Worm (Caenorhabditis elegans) whole organism, late embryonic: ENCODE data around the gene C03H5.9.

Experiments
- C08G9.2 ChIP-seq: sonication (generic microtip); optimal IDR thresholded peaks from 2 replicates; lab custom pipeline; 2016; ENCODE audit warnings: mild to moderate bottlenecking, missing genetic modification characterization, moderate library complexity, missing compliant biosample characterization
- F13H6.1 ChIP-seq: sonication (generic microtip); optimal IDR thresholded peaks from 2 replicates; lab custom pipeline; 2016; ENCODE audit warnings: missing genetic modification characterization, missing compliant biosample characterization
- hlh-30 ChIP-seq: sonication (generic microtip); optimal IDR thresholded peaks from 2 replicates; lab custom pipeline; 2017; ENCODE audit warnings: antibody characterized with exemption, missing genetic modification characterization, missing compliant biosample characterization; ENCODE audit not compliant: insufficient read depth
- pax-1 ChIP-seq: fragments of 150-350 bp; optimal IDR thresholded peaks from 2 replicates; lab custom pipeline; 2014; ENCODE audit warnings: missing biosample characterization, missing genetic modification characterization
- pha-4 ChIP-seq: fragments of 150-350 bp; optimal IDR thresholded peaks from 2 replicates; lab custom pipeline; 2018; ENCODE audit warnings: missing biosample characterization, missing genetic modification reagents, missing genetic modification characterization
- pqm-1 ChIP-seq: sonication (generic microtip); optimal IDR thresholded peaks from 2 replicates; lab custom pipeline; 2016; ENCODE audit warnings: missing genetic modification characterization, missing compliant biosample characterization
- syd-9 ChIP-seq: sonication (generic microtip); optimal IDR thresholded peaks from 2 replicates; lab custom pipeline; 2016; ENCODE audit warnings: mild to moderate bottlenecking, missing genetic modification characterization, moderate library complexity, missing compliant biosample characterization
- unc-86 ChIP-seq: sonication (generic microtip); optimal IDR thresholded peaks from 2 replicates; lab custom pipeline; 2016; ENCODE audit warnings: missing genetic modification characterization, missing compliant biosample characterization

DNA sequence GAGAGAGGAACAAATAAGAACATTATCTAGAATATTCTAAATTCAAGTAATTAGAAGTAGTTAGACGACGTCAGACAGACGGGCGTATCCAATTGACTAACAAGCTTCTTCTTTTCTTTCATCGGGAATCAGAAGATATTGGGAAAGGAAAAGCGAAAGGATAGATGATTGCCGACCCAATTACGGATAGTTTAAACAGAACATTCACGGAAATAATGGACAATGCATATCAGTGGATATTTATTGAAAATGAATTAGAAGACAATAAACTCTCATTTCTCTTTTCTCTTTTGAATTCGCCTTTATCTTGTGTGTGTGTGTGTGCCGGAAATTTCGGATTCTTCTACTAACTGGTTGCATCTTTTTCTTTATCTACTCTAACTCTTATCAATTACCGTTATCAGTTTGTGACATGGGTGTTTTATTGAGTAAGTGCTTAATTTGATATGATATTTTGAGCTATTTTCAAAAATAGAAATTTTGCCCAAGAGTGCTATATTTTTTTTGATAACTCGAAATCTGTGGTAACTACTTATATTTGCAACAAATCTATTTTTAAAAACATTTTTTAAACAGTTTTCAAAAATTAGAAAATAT, 44.5 kb upstream of the C03H5.9 start:
- TF ChIP-seq pha-4 (tag; lab: Kevin White, UChicago) (no peak), syd-9 (tag; lab: Kevin White, UChicago) (no peak), unc-86 (tag; lab: Kevin White, UChicago) (no peak), pax-1 (tag; lab: Kevin White, UChicago) (no peak), hlh-30 (no peak), pqm-1 (tag; lab: Kevin White, UChicago) (no peak), F13H6.1 (tag; lab: Kevin White, UChicago) (no peak), C08G9.2 (no peak)
